Fruit fly (Drosophila melanogaster) whole organism, adult: ENCODE measurements around the gene CG12502.

ENCODE experiments used
- CG11617 ChIP-seq: fragments of 200-800 bp; sonication (Bioruptor generic); optimal IDR thresholded peaks from 2 replicates; lab custom pipeline; 2017; ENCODE audit warnings: mild to moderate bottlenecking, missing biosample characterization, missing genetic modification reagents, missing genetic modification characterization
- CG12768 ChIP-seq: fragments of 200-800 bp; sonication (Bioruptor generic); optimal IDR thresholded peaks from 2 replicates; lab custom pipeline; 2017; ENCODE audit warnings: missing biosample characterization, missing genetic modification characterization, mild to moderate bottlenecking, moderate library complexity, missing genetic modification reagents
- CG14711 ChIP-seq: fragments of 200-800 bp; sonication (Bioruptor generic); optimal IDR thresholded peaks from 2 replicates; lab custom pipeline; 2018; ENCODE audit warnings: missing biosample characterization, mild to moderate bottlenecking, missing genetic modification characterization, moderate library complexity
- CG1620 ChIP-seq: fragments of 200-800 bp; sonication (Bioruptor generic); optimal IDR thresholded peaks from 2 replicates; lab custom pipeline; 2016; ENCODE audit warnings: missing biosample characterization, missing genetic modification characterization
- CG33017 ChIP-seq: fragments of 200-800 bp; sonication (Bioruptor generic); optimal IDR thresholded peaks from 2 replicates; lab custom pipeline; 2018; ENCODE audit warnings: missing biosample characterization, mild to moderate bottlenecking, missing genetic modification characterization, moderate library complexity
- CG5204 ChIP-seq: fragments of 200-800 bp; sonication (Bioruptor generic); optimal IDR thresholded peaks from 2 replicates; lab custom pipeline; 2016; ENCODE audit warnings: missing biosample characterization, missing genetic modification characterization
- CG7045 ChIP-seq: fragments of 200-800 bp; sonication (Bioruptor generic); optimal IDR thresholded peaks from 2 replicates; lab custom pipeline; 2017; ENCODE audit warnings: missing biosample characterization, mild to moderate bottlenecking, missing genetic modification characterization
- CG7101 ChIP-seq: fragments of 200-800 bp; sonication (Bioruptor generic); optimal IDR thresholded peaks from 2 replicates; lab custom pipeline; 2018; ENCODE audit warnings: missing biosample characterization, mild to moderate bottlenecking, missing genetic modification characterization, moderate library complexity
- Clk ChIP-seq: fragments of 200-800 bp; sonication (Bioruptor generic); optimal IDR thresholded peaks from 2 replicates; lab custom pipeline; 2017; ENCODE audit warnings: missing biosample characterization, missing genetic modification characterization
- Crg-1 ChIP-seq: fragments of 200-800 bp; sonication (Bioruptor generic); optimal IDR thresholded peaks from 2 replicates; lab custom pipeline; 2016; ENCODE audit warnings: missing biosample characterization, missing genetic modification characterization
- Hr96 ChIP-seq: fragments of 200-800 bp; sonication (Bioruptor generic); optimal IDR thresholded peaks from 2 replicates; lab custom pipeline; 2016; ENCODE audit warnings: missing biosample characterization, missing genetic modification characterization
- Mnt ChIP-seq: fragments of 200-800 bp; sonication (Bioruptor generic); optimal IDR thresholded peaks from 2 replicates; lab custom pipeline; 2016; ENCODE audit warnings: missing biosample characterization, mild to moderate bottlenecking, missing genetic modification characterization
- bab1 ChIP-seq: fragments of 200-800 bp; sonication (Bioruptor generic); optimal IDR thresholded peaks from 3 replicates; lab custom pipeline; 2019; ENCODE audit warnings: missing biosample characterization, mild to moderate bottlenecking, missing genetic modification characterization, moderate library complexity
- cic ChIP-seq: fragments of 200-800 bp; sonication (Bioruptor generic); optimal IDR thresholded peaks from 2 replicates; lab custom pipeline; 2017; ENCODE audit warnings: missing biosample characterization, mild to moderate bottlenecking, missing genetic modification characterization, moderate library complexity
- cnc ChIP-seq, 2 experiments: fragments of >200 bp; optimal IDR thresholded peaks; 2 replicates each; lab custom pipeline; 2017
- kay ChIP-seq: fragments of 200-800 bp; sonication (Bioruptor generic); peaks from one replicate; lab custom pipeline; 2016; ENCODE audit warnings: missing biosample characterization, missing genetic modification characterization, borderline replicate concordance
- ovo ChIP-seq: fragments of 200-800 bp; sonication (Bioruptor generic); optimal IDR thresholded peaks from 2 replicates; lab custom pipeline; 2016; ENCODE audit warnings: missing biosample characterization, missing genetic modification characterization
- pad ChIP-seq: fragments of 200-800 bp; sonication (Bioruptor generic); optimal IDR thresholded peaks from 3 replicates; lab custom pipeline; 2017; ENCODE audit warnings: missing biosample characterization, missing genetic modification characterization, mild to moderate bottlenecking, moderate library complexity, missing genetic modification reagents
- tj ChIP-seq: fragments of 200-800 bp; sonication (Bioruptor generic); optimal IDR thresholded peaks from 3 replicates; lab custom pipeline; 2017; ENCODE audit warnings: missing biosample characterization, mild to moderate bottlenecking, missing genetic modification characterization, moderate library complexity
- toe ChIP-seq: fragments of 200-800 bp; sonication (Bioruptor generic); optimal IDR thresholded peaks from 2 replicates; lab custom pipeline; 2016; ENCODE audit warnings: missing biosample characterization, missing genetic modification characterization

Gene CG12502

DNA sequence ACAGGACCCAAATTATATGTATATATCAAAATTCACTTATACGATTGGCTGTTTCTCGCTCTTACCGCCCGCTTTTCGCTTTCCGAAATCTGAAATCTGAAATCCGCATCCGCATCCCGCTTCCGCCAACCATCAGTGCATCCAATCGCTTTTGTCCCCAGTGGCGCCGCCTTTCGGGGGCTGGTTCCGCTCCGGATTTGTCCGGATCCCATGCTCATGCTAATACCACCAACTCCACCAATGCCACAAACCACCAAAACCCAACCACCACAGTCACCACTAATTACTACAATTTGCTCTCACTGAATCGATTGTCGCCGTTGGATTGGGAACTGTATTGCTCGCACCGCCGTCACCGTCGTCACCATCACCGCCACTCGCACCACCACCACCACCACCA, 3.6 kb downstream of the CG12502 start:
- no peak for TF ChIP-seq CG5204 (GFP tag; lab: Kevin White, UChicago)
- no peak for TF ChIP-seq cnc (optimal IDR thresholded peaks at IDR 0.05; lab: Kevin White, UChicago)
- no peak for TF ChIP-seq tj
- no peak for TF ChIP-seq CG1620

DNA sequence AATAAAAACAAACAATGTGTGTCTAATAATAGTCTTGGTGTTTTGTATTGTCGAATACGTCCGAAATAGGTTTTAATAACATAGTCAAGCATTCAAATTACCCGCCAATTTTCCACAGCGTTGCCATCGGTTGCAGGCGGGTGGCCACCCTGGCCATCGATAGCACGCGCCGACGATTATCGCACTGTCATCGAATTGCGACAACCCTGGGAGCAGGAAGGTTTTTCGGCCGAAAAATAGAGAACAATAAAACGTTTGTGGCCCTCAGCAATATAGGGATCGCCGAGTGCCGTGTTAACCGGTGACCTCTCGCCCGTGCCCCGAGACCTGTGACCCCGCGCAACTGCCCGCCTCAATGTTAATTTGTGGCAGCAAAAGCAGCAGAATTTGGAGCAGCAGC, 6.5 kb downstream of the CG12502 start, which contains the start of gene Usp10:
Gene Usp10, plus strand, starts transcription at position 187 of the 400 bp plus-strand sequence.
- TF ChIP-seq cic (GFP tag; lab: Kevin White, UChicago) (peak; percentile 43), bab1 (GFP tag; lab: Kevin White, UChicago) (peak; percentile 19), pad (no peak), CG11617 (GFP tag; lab: Kevin White, UChicago) (no peak), CG14711 (peak; percentile 99), CG1620 (no peak), Crg-1 (GFP tag; lab: Kevin White, UChicago) (no peak), CG12768 (GFP tag; lab: Kevin White, UChicago) (no peak), toe (no peak), Clk (no peak), CG33017 (tag; lab: Kevin White, UChicago) (no peak), tj (peak; percentile 53), cnc (optimal IDR thresholded peaks at IDR 0.05; lab: Kevin White, UChicago) (peak; percentile 60 to 92), kay (no peak), ovo (GFP tag; lab: Kevin White, UChicago) (no peak), Hr96 (GFP tag; lab: Kevin White, UChicago) (no peak), CG7045 (GFP tag; lab: Kevin White, UChicago) (no peak), CG5204 (GFP tag; lab: Kevin White, UChicago) (no peak), Mnt (peak; percentile 48), CG7101 (tag; lab: Kevin White, UChicago) (no peak)

DNA sequence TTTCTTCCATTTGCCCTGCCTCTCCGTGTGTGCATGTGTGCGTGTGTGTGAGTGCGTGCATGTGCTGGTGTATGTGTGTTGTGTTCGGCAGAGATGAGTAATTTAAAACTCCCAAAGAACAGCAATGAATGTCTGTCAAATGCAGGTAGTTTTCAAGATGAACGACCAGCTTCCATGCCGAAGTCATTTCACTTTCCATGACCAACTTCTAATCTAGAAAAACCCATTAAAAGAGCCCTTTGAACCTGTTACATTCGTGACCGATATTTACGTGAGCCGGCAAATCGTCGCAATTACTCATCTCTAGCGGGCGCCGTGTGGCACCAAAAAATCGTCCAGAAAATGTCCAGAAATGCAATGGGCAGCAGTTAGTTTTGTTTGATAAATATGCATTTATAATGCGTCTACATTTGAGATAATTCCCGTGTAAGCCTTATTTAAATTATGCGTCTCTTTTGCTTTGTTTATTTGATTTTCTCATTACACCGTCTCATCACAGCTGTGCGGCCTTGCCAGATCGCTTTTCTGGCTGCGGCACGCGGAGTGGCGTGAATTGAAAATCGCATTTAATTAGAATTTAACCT, 7.3 kb downstream of the CG12502 start:
- peak; percentile 22 for TF ChIP-seq tj
- peak; percentile 47 for TF ChIP-seq CG11617 (GFP tag; lab: Kevin White, UChicago)
- TF ChIP-seq CG33017 (tag; lab: Kevin White, UChicago), result peak; percentile 15
- TF ChIP-seq Crg-1 (GFP tag; lab: Kevin White, UChicago), result peak; percentile 35
- peak; percentile 28 for TF ChIP-seq CG12768 (GFP tag; lab: Kevin White, UChicago)
- peak; percentile 21 for TF ChIP-seq CG7101 (tag; lab: Kevin White, UChicago)
- TF ChIP-seq kay, result no peak
- peak; percentile 1 for TF ChIP-seq pad
- peak; percentile 57 for TF ChIP-seq Hr96 (GFP tag; lab: Kevin White, UChicago)
- TF ChIP-seq CG1620, result peak; percentile 10
- TF ChIP-seq cic (GFP tag; lab: Kevin White, UChicago), result no peak
- TF ChIP-seq cnc (optimal IDR thresholded peaks at IDR 0.05; lab: Kevin White, UChicago), result no peak
- TF ChIP-seq Clk, result no peak
- TF ChIP-seq toe, result peak; percentile 75
- TF ChIP-seq bab1 (GFP tag; lab: Kevin White, UChicago), result no peak
- no peak for TF ChIP-seq CG5204 (GFP tag; lab: Kevin White, UChicago)
- TF ChIP-seq Mnt, result peak; percentile 55
- no peak for TF ChIP-seq CG7045 (GFP tag; lab: Kevin White, UChicago)
- TF ChIP-seq CG14711, result peak; percentile 30
- TF ChIP-seq ovo (GFP tag; lab: Kevin White, UChicago), result no peak

DNA sequence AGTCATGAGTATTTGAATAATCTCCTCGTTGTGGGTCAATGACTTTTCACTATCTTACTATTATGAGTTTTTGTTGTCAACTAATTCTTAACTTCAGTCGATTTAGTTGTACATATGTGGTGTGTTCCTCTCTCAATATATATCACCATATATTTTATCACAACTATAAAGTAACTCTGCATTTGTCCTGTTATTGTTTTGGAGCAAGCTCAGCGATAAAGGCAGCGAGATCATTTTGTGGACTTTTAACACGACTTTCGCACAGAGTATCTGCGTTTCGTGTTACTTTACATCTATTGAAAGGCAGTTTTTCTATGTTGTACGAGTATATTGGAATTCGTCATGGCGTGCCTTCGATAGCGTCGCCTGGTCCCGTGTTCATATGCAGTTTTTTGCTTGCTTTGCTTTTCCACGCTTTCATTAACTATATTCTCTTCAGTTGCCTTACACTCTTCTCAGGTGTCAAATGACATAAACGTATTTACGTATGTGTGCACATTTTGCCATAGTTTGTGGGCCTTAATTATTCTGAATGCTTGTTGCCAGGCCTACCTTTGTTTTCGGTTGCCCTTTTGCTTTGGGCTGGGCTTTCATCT, 10.3 kb downstream of the CG12502 start:
- TF ChIP-seq tj, result peak; percentile 92
- no peak for TF ChIP-seq ovo (GFP tag; lab: Kevin White, UChicago)
- TF ChIP-seq kay, result peak; percentile 47
- peak; percentile 59 for TF ChIP-seq CG14711
- peak; percentile 25 for TF ChIP-seq bab1 (GFP tag; lab: Kevin White, UChicago)

DNA sequence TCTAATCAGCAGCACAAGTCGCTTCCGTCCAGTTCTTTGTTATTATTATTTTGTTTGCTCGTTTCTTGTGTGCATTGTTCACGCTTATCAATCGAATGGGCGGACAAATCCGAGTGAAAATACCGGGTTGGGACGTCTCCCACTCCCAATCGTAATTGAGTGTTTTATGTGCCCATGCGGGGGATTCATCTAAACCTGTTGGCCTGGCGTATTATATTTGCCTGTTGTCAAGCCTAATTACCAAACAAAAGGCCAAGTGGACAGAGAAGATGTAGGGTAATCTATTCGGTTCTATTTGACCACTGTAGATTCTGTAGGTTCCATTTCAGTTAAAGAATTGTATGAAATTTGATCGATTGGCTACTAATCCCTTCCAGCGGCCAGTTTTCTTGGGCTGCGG, 10.9 kb downstream of the CG12502 start:
- TF ChIP-seq toe (no peak), Mnt (no peak), CG7045 (GFP tag; lab: Kevin White, UChicago) (no peak), Crg-1 (GFP tag; lab: Kevin White, UChicago) (no peak), pad (no peak), ovo (GFP tag; lab: Kevin White, UChicago) (no peak), bab1 (GFP tag; lab: Kevin White, UChicago) (no peak), cic (GFP tag; lab: Kevin White, UChicago) (no peak), tj (no peak), CG5204 (GFP tag; lab: Kevin White, UChicago) (no peak), Clk (no peak), CG14711 (no peak), CG12768 (GFP tag; lab: Kevin White, UChicago) (no peak), Hr96 (GFP tag; lab: Kevin White, UChicago) (no peak), cnc (optimal IDR thresholded peaks at IDR 0.05; lab: Kevin White, UChicago) (no peak), CG7101 (tag; lab: Kevin White, UChicago) (no peak), CG1620 (no peak), CG33017 (tag; lab: Kevin White, UChicago) (no peak)

DNA sequence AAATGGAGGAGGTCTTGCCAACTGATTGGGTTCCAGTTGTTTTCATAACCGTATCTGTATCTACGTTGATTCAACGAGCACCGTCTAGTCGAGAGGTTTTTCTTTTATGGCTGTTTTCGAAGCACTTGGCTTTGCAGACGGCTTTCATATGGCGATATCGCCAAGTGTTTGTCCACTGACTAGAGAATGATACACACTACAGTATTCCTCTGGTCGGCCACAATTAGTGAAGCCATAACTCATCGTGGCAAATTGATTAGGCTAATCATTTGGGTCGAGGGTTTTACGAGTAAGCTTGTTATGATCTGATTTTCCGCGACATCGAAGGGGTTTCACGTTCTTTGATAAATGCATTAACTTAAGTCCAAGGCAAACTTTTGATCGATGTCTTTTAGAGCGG, 11.5 kb downstream of the CG12502 start:
- peak; percentile 48 for TF ChIP-seq CG12768 (GFP tag; lab: Kevin White, UChicago)
- peak; percentile 87 for TF ChIP-seq cic (GFP tag; lab: Kevin White, UChicago)
- no peak for TF ChIP-seq Hr96 (GFP tag; lab: Kevin White, UChicago)
- no peak for TF ChIP-seq ovo (GFP tag; lab: Kevin White, UChicago)
- no peak for TF ChIP-seq CG7045 (GFP tag; lab: Kevin White, UChicago)
- no peak for TF ChIP-seq Mnt
- no peak for TF ChIP-seq cnc (optimal IDR thresholded peaks at IDR 0.05; lab: Kevin White, UChicago)
- TF ChIP-seq CG7101 (tag; lab: Kevin White, UChicago), result no peak
- no peak for TF ChIP-seq CG1620
- TF ChIP-seq tj, result no peak
- TF ChIP-seq CG14711, result no peak
- no peak for TF ChIP-seq Clk
- no peak for TF ChIP-seq CG11617 (GFP tag; lab: Kevin White, UChicago)
- no peak for TF ChIP-seq CG33017 (tag; lab: Kevin White, UChicago)
- TF ChIP-seq kay, result peak; percentile 27
- no peak for TF ChIP-seq toe
- no peak for TF ChIP-seq CG5204 (GFP tag; lab: Kevin White, UChicago)
- TF ChIP-seq pad, result no peak
